Fruit fly (Drosophila melanogaster) whole organism, wandering third instar larva: Measurements from ENCODE around the gene IFT43.

Source experiments
- Abd-B ChIP-seq: fragments of >200 bp; optimal IDR thresholded peaks from 2 replicates; lab custom pipeline; 2017; ENCODE audit warnings: missing biosample characterization, missing genetic modification characterization
- CrebA ChIP-seq: fragments of 200-800 bp; sonication (Bioruptor generic); optimal IDR thresholded peaks from 2 replicates; lab custom pipeline; 2016; ENCODE audit warnings: missing biosample characterization, mild to moderate bottlenecking, missing genetic modification characterization, borderline replicate concordance
- Hr78 ChIP-seq: fragments of >200 bp; optimal IDR thresholded peaks from 2 replicates; lab custom pipeline; 2017; ENCODE audit warnings: missing biosample characterization, missing genetic modification characterization
- N ChIP-seq: fragments of >200 bp; optimal IDR thresholded peaks from 2 replicates; lab custom pipeline; 2018; ENCODE audit warnings: missing biosample characterization, missing external identifiers, missing genetic modification characterization
- h ChIP-seq: fragments of 200-800 bp; sonication (Bioruptor generic); optimal IDR thresholded peaks from 3 replicates; lab custom pipeline; 2016; ENCODE audit warnings: missing biosample characterization, mild to moderate bottlenecking, missing genetic modification characterization
- sage ChIP-seq: fragments of 200-800 bp; sonication (Bioruptor generic); optimal IDR thresholded peaks from 2 replicates; lab custom pipeline; 2016; ENCODE audit warnings: missing biosample characterization, mild to moderate bottlenecking, missing genetic modification characterization

DNA sequence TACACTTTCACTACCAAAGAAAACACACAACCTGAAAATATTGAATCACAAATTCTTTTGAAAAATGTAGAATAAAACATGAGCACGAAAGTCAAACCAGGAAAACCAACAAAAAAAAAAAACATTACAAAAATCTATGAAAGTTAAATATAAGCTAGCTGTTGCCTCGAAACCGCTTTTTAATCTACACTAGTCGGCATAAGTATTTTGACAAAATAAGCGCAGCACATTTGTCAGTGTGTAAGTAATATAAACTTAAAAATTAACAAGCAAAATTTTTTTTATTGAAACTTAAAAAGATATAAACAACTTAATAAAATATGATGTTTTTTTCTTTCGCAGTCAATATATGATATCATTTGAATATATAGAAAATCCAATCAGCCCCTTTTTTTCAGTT is 18.1 kb upstream of the IFT43 start, which contains the start of gene CG5787:
- TF ChIP-seq Abd-B (GFP tag; lab: Kevin White, UChicago) (no peak), h (GFP tag; lab: Kevin White, UChicago) (no peak), N (GFP tag; lab: Kevin White, UChicago) (no peak), CrebA (GFP tag; lab: Kevin White, UChicago) (no peak), Hr78 (GFP tag; lab: Kevin White, UChicago) (no peak), sage (GFP tag; lab: Kevin White, UChicago) (no peak)
